Fruit fly (Drosophila melanogaster): ENCODE measurements around the gene Sf3a1.

dm6 chr3R:17029796-17030195 is 27.6 kb upstream of the Sf3a1 start:
- TF ChIP-seq psq (optimal IDR thresholded peaks at IDR 0.05) = no peak
- TF ChIP-seq usp (GFP tag; optimal IDR thresholded peaks at IDR 0.05) = no peak
- no peak for TF ChIP-seq EcR (GFP tag; optimal IDR thresholded peaks at IDR 0.05)
